Fruit fly (Drosophila melanogaster) whole organism, embryonic: ENCODE results near the gene Atg18b.

Experiments used
- Ada2b ChIP-seq: fragments of 200-800 bp; sonication (Bioruptor generic); IDR thresholded peaks from 2 replicates; pipeline ENCODE4 v1.3.6; 2022; ENCODE audit warnings: missing biosample characterization, missing genetic modification characterization
- BEAF-32 ChIP-seq: fragments of 200-800 bp; sonication (Bioruptor generic); optimal IDR thresholded peaks from 3 replicates; lab custom pipeline; 2017; ENCODE audit warnings: missing biosample characterization, missing genetic modification characterization, mild to moderate bottlenecking, moderate library complexity, missing genetic modification reagents
- CG10147 ChIP-seq: fragments of 200-800 bp; sonication (Bioruptor generic); optimal IDR thresholded peaks from 2 replicates; lab custom pipeline; 2019; ENCODE audit warnings: missing biosample characterization, mild to moderate bottlenecking, missing genetic modification characterization, moderate library complexity
- CG10274 ChIP-seq: fragments of 200-800 bp; sonication (Bioruptor generic); optimal IDR thresholded peaks from 3 replicates; lab custom pipeline; 2017; ENCODE audit warnings: missing biosample characterization, mild to moderate bottlenecking, missing genetic modification characterization
- CG10431 ChIP-seq: fragments of 200-800 bp; sonication (Bioruptor generic); optimal IDR thresholded peaks from 3 replicates; lab custom pipeline; 2018; ENCODE audit warnings: missing biosample characterization, mild to moderate bottlenecking, missing genetic modification characterization
- CG11093 ChIP-seq: fragments of 200-800 bp; sonication (Bioruptor generic); IDR thresholded peaks from 3 replicates; pipeline ENCODE4 v1.3.6; 2022; ENCODE audit warnings: missing biosample characterization, missing genetic modification characterization
- CG11398 ChIP-seq: fragments of 200-800 bp; sonication (Bioruptor generic); optimal IDR thresholded peaks from 2 replicates; lab custom pipeline; 2016; ENCODE audit warnings: missing biosample characterization, missing genetic modification characterization
- CG11456 ChIP-seq: fragments of 200-800 bp; sonication (Bioruptor generic); IDR thresholded peaks from 3 replicates; pipeline ENCODE4 v1.3.6; 2022; ENCODE audit warnings: missing biosample characterization, missing genetic modification characterization
- CG12236 ChIP-seq: fragments of 200-800 bp; sonication (Bioruptor generic); optimal IDR thresholded peaks from 2 replicates; lab custom pipeline; 2016; ENCODE audit warnings: missing biosample characterization, missing genetic modification characterization
- CG14710 ChIP-seq: fragments of 200-800 bp; sonication (Bioruptor generic); optimal IDR thresholded peaks from 3 replicates; lab custom pipeline; 2019; ENCODE audit warnings: missing biosample characterization, mild to moderate bottlenecking, missing genetic modification characterization, moderate library complexity
- CG1647 ChIP-seq: fragments of 200-800 bp; sonication (Bioruptor generic); optimal IDR thresholded peaks from 3 replicates; lab custom pipeline; 2016; ENCODE audit warnings: missing biosample characterization, missing genetic modification characterization
- CG17328 ChIP-seq: fragments of 200-800 bp; sonication (Bioruptor generic); IDR thresholded peaks from 2 replicates; pipeline ENCODE4 v1.3.6; 2022; ENCODE audit warnings: missing biosample characterization, missing genetic modification characterization
- CG17829 ChIP-seq: fragments of 200-800 bp; optimal IDR thresholded peaks from 2 replicates; lab custom pipeline; 2019; ENCODE audit warnings: missing biosample characterization, mild to moderate bottlenecking, missing genetic modification characterization, moderate library complexity
- CG18011 ChIP-seq: fragments of 200-800 bp; sonication (Bioruptor generic); optimal IDR thresholded peaks from 2 replicates; lab custom pipeline; 2017; ENCODE audit warnings: missing biosample characterization, missing genetic modification characterization, mild to moderate bottlenecking, moderate library complexity, missing genotype
- CG2875 ChIP-seq: fragments of 200-800 bp; sonication (Bioruptor generic); optimal IDR thresholded peaks from 2 replicates; lab custom pipeline; 2017; ENCODE audit warnings: missing biosample characterization, mild to moderate bottlenecking, missing genetic modification characterization, missing genetic modification reagents
- CG4424 ChIP-seq: fragments of 200-800 bp; sonication (Bioruptor generic); optimal IDR thresholded peaks from 3 replicates; lab custom pipeline; 2016; ENCODE audit warnings: missing biosample characterization, missing genetic modification characterization
- CG6254 ChIP-seq: fragments of 200-800 bp; sonication (Bioruptor generic); optimal IDR thresholded peaks from 3 replicates; lab custom pipeline; 2017; ENCODE audit warnings: mild to moderate bottlenecking, missing biosample characterization, missing genetic modification reagents, missing genetic modification characterization
- CG6854 ChIP-seq: fragments of 200-800 bp; sonication (Bioruptor generic); optimal IDR thresholded peaks from 3 replicates; lab custom pipeline; 2017; ENCODE audit warnings: missing biosample characterization, mild to moderate bottlenecking, missing genetic modification characterization
- CG7556 ChIP-seq: fragments of 200-800 bp; sonication (Bioruptor generic); optimal IDR thresholded peaks from 2 replicates; lab custom pipeline; 2017; ENCODE audit warnings: missing biosample characterization, mild to moderate bottlenecking, missing genetic modification characterization
- CG9609 ChIP-seq: fragments of 200-800 bp; sonication (Bioruptor generic); optimal IDR thresholded peaks from 3 replicates; lab custom pipeline; 2016; ENCODE audit warnings: missing biosample characterization, missing genetic modification characterization
- D19B ChIP-seq: fragments of 200-800 bp; sonication (Bioruptor generic); optimal IDR thresholded peaks from 2 replicates; lab custom pipeline; 2017; ENCODE audit warnings: missing biosample characterization, mild to moderate bottlenecking, missing genetic modification characterization
- Dbx ChIP-seq: fragments of 200-800 bp; sonication (Bioruptor generic); IDR thresholded peaks from 3 replicates; pipeline ENCODE4 v1.3.6; 2022; ENCODE audit warnings: missing biosample characterization, missing genetic modification characterization
- Dek ChIP-seq: fragments of 200-800 bp; sonication (Bioruptor generic); optimal IDR thresholded peaks from 3 replicates; lab custom pipeline; 2019; ENCODE audit warnings: missing biosample characterization, mild to moderate bottlenecking, missing genetic modification characterization, moderate library complexity
- Fer1 ChIP-seq: fragments of 200-800 bp; sonication (Bioruptor generic); optimal IDR thresholded peaks from 2 replicates; lab custom pipeline; 2017; ENCODE audit warnings: missing biosample characterization, mild to moderate bottlenecking, missing genetic modification characterization
- HHEX ChIP-seq: fragments of 200-800 bp; sonication (Bioruptor generic); optimal IDR thresholded peaks from 3 replicates; lab custom pipeline; 2017; ENCODE audit warnings: missing biosample characterization, mild to moderate bottlenecking, missing genetic modification characterization, missing genetic modification reagents
- HmgD ChIP-seq: fragments of 200-800 bp; sonication (Bioruptor generic); optimal IDR thresholded peaks from 3 replicates; lab custom pipeline; 2016; ENCODE audit warnings: missing biosample characterization, missing genetic modification characterization
- Lpt ChIP-seq: fragments of >200 bp; optimal IDR thresholded peaks from 2 replicates; lab custom pipeline; 2018; ENCODE audit warnings: missing biosample characterization, missing genetic modification characterization
- NC2β ChIP-seq: fragments of 200-800 bp; sonication (Bioruptor generic); optimal IDR thresholded peaks from 2 replicates; lab custom pipeline; 2016; ENCODE audit warnings: missing biosample characterization, missing genetic modification characterization
- Oli ChIP-seq: fragments of 200-800 bp; sonication (Bioruptor generic); optimal IDR thresholded peaks from 2 replicates; lab custom pipeline; 2018; ENCODE audit warnings: missing biosample characterization, mild to moderate bottlenecking, missing genetic modification characterization, moderate library complexity
- Ptx1 ChIP-seq: fragments of 200-800 bp; sonication (Bioruptor generic); IDR thresholded peaks from 2 replicates; pipeline ENCODE4 v1.3.6; 2022; ENCODE audit warnings: missing biosample characterization, missing genetic modification characterization
- Rfx ChIP-seq: fragments of 200-800 bp; sonication (Bioruptor generic); IDR thresholded peaks from 2 replicates; pipeline ENCODE4 v1.3.6; 2022; ENCODE audit warnings: missing biosample characterization, missing genetic modification characterization
- Side ChIP-seq: fragments of 200-800 bp; sonication (Bioruptor generic); optimal IDR thresholded peaks from 2 replicates; lab custom pipeline; 2016; ENCODE audit warnings: missing biosample characterization, missing genetic modification characterization
- az2 ChIP-seq: fragments of 200-800 bp; sonication (Bioruptor generic); optimal IDR thresholded peaks from 3 replicates; lab custom pipeline; 2016; ENCODE audit warnings: missing biosample characterization, missing genetic modification characterization
- da ChIP-seq: fragments of 200-800 bp; sonication (Bioruptor generic); optimal IDR thresholded peaks from 2 replicates; lab custom pipeline; 2016; ENCODE audit warnings: missing biosample characterization, missing genetic modification characterization
- emc ChIP-seq: fragments of 200-800 bp; sonication (Bioruptor generic); optimal IDR thresholded peaks from 2 replicates; lab custom pipeline; 2016; ENCODE audit warnings: missing biosample characterization, missing genetic modification characterization
- en ChIP-seq: fragments of 200-800 bp; sonication (Bioruptor generic); optimal IDR thresholded peaks from 2 replicates; lab custom pipeline; 2016; ENCODE audit warnings: missing biosample characterization, missing genetic modification characterization
- fd102C ChIP-seq: fragments of 200-800 bp; sonication (Bioruptor generic); optimal IDR thresholded peaks from 2 replicates; lab custom pipeline; 2018; ENCODE audit warnings: missing biosample characterization, mild to moderate bottlenecking, missing genetic modification characterization, moderate library complexity
- grau ChIP-seq: fragments of 200-800 bp; optimal IDR thresholded peaks from 3 replicates; lab custom pipeline; 2019; ENCODE audit warnings: missing biosample characterization, mild to moderate bottlenecking, missing genetic modification characterization, moderate library complexity
- nom ChIP-seq: fragments of 200-800 bp; sonication (Bioruptor generic); optimal IDR thresholded peaks from 2 replicates; lab custom pipeline; 2017; ENCODE audit warnings: missing biosample characterization, missing genetic modification characterization, mild to moderate bottlenecking, moderate library complexity, missing genetic modification reagents
- otp ChIP-seq: fragments of 200-800 bp; sonication (Bioruptor generic); IDR thresholded peaks from 3 replicates; pipeline ENCODE4, ENCODE4 v1.3.6; 2022; ENCODE audit warnings: missing biosample characterization, missing genetic modification characterization
- pros ChIP-seq: fragments of 200-800 bp; sonication (Bioruptor generic); optimal IDR thresholded peaks from 3 replicates; lab custom pipeline; 2019; ENCODE audit warnings: missing biosample characterization, mild to moderate bottlenecking, missing genetic modification characterization, moderate library complexity
- ro ChIP-seq: fragments of 200-800 bp; sonication (Bioruptor generic); IDR thresholded peaks from 2 replicates; pipeline ENCODE4 v1.3.6; 2022; ENCODE audit warnings: missing biosample characterization, missing genetic modification characterization
- sc ChIP-seq, 3 experiments: fragments of >200 bp in 2 of 3; fragments of 200-800 bp in 1 of 3; sonication (Bioruptor generic) in 1 of 3; optimal IDR thresholded peaks; 2 replicates in 2 of 3; 3 replicates in 1 of 3; lab custom pipeline; 2017; ENCODE audit warnings: mild to moderate bottlenecking in 1 of 3, missing biosample characterization in 1 of 3, missing genetic modification characterization in 1 of 3, missing genetic modification reagents in 1 of 3
- sens-2 ChIP-seq: fragments of 200-800 bp; sonication (Bioruptor generic); IDR thresholded peaks from 2 replicates; pipeline ENCODE4 v1.3.6; 2022; ENCODE audit warnings: missing biosample characterization, missing genetic modification characterization
- seq ChIP-seq: fragments of 200-800 bp; sonication (Bioruptor generic); IDR thresholded peaks from 2 replicates; pipeline ENCODE4 v1.3.6; 2022; ENCODE audit warnings: missing biosample characterization, missing genetic modification characterization
- tgo ChIP-seq: fragments of 200-800 bp; sonication (Bioruptor generic); IDR thresholded peaks from 3 replicates; pipeline ENCODE4 v1.3.6; 2022; ENCODE audit warnings: missing biosample characterization, missing genetic modification characterization
- trh ChIP-seq: fragments of 200-800 bp; sonication (Bioruptor generic); optimal IDR thresholded peaks from 2 replicates; lab custom pipeline; 2016; ENCODE audit warnings: missing biosample characterization, missing genetic modification characterization
- ttk ChIP-seq: fragments of 200-800 bp; sonication (Bioruptor generic); IDR thresholded peaks from 2 replicates; pipeline ENCODE4 v2.1.2; 2022; ENCODE audit warnings: missing biosample characterization, missing genetic modification characterization
- tx ChIP-seq: fragments of 200-800 bp; sonication (Bioruptor generic); optimal IDR thresholded peaks from 2 replicates; lab custom pipeline; 2016; ENCODE audit warnings: missing biosample characterization, missing genetic modification characterization
- unpg ChIP-seq: fragments of 200-800 bp; sonication (Bioruptor generic); optimal IDR thresholded peaks from 3 replicates; lab custom pipeline; 2018; ENCODE audit warnings: missing biosample characterization, mild to moderate bottlenecking, missing genetic modification characterization, moderate library complexity

The Atg18b gene

DNA sequence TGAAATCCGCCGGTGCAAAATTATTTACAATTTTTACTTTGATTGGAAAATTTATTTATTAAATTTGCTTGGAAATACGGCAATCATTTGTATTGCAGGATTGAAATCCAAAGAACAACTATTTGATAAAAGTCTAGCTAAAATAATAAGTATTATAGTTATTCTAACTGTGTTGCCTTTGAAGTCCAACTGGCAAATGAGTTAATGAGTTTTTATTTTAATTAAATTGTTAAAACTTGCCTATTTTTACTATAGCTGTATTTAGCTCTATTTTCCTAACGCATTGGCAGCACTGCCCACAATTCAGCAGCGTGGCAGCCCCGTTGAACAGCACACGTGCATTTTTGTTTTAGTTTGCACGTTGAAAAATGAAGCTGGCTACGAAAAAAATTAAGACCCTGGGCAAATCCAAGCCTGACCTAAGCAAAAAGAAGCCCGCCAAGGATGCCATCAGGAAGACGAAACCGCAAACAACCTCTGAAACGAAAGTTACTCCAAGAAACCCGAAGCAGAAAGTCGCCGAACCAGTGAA is 57.0 kb downstream of the Atg18b start, which contains the start of gene Noc2 (continued):
- TF ChIP-seq tx (GFP tag; lab: Kevin White, UChicago) (no peak), Oli (tag; lab: Kevin White, UChicago) (peak; percentile 14), CG10147 (GFP tag; lab: Kevin White, UChicago) (no peak), Rfx (GFP tag; lab: Robert Waterston, UW) (peak; percentile 68; the same call in 1 of the 2 replicates), sens-2 (no peak), seq (GFP tag; lab: Robert Waterston, UW) (no peak), nom (GFP tag; lab: Kevin White, UChicago) (no peak), CG4424 (peak; percentile 56), Ada2b (GFP tag; lab: Robert Waterston, UW) (peak; percentile 51; the same call in 1 of the 2 replicates), CG17328 (GFP tag; lab: Robert Waterston, UW) (0 out of 2 replicates have a peak, but pooled peaks have one; percentile 24), unpg (GFP tag; lab: Kevin White, UChicago) (peak; percentile 27), CG6254 (no peak), da (GFP tag; lab: Kevin White, UChicago) (no peak), az2 (GFP tag; lab: Kevin White, UChicago) (peak; percentile 54), CG7556 (GFP tag; lab: Kevin White, UChicago) (no peak), emc (GFP tag; lab: Kevin White, UChicago) (no peak), otp (no peak), Dbx (GFP tag; lab: Robert Waterston, UW) (0 out of 3 replicates have a peak, but pooled peaks have one; percentile 44), CG2875 (GFP tag; lab: Kevin White, UChicago) (no peak), sc (optimal IDR thresholded peaks at IDR 0.05; lab: Kevin White, UChicago) (no peak), sc (GFP tag; optimal IDR thresholded peaks at IDR 0.05; lab: Kevin White, UChicago) (peak; percentile 6), CG18011 (GFP tag; lab: Kevin White, UChicago) (no peak), CG10431 (GFP tag; lab: Kevin White, UChicago) (no peak), Lpt (GFP tag; lab: Kevin White, UChicago) (no peak), NC2β (GFP tag; lab: Kevin White, UChicago) (no peak), Side (no peak), fd102C (GFP tag; lab: Kevin White, UChicago) (no peak), pros (GFP tag; lab: Kevin White, UChicago) (no peak), CG9609 (no peak), CG12236 (GFP tag; lab: Kevin White, UChicago) (no peak), tgo (GFP tag; lab: Robert Waterston, UW) (peak; percentile 46; the same call in 2 of the 3 replicates), CG14710 (tag; lab: Kevin White, UChicago) (peak; percentile 54), HmgD (GFP tag; lab: Kevin White, UChicago) (peak; percentile 1), HHEX (peak; percentile 49), BEAF-32 (GFP tag; lab: Kevin White, UChicago) (peak; percentile 23), ro (GFP tag; lab: Robert Waterston, UW) (no peak), CG1647 (GFP tag; lab: Kevin White, UChicago) (peak; percentile 25), trh (no peak), CG17829 (tag; lab: Kevin White, UChicago) (peak; percentile 44), CG11093 (GFP tag; lab: Robert Waterston, UW) (peak; percentile 62; the same call in 1 of the 3 replicates), CG11398 (GFP tag; lab: Kevin White, UChicago) (no peak), en (no peak), CG11456 (GFP tag; lab: Robert Waterston, UW) (peak; percentile 72; the same call in 1 of the 3 replicates), grau (tag; lab: Kevin White, UChicago) (peak; percentile 56), Fer1 (GFP tag; lab: Kevin White, UChicago) (peak; percentile 4), D19B (GFP tag; lab: Kevin White, UChicago) (no peak), ttk (GFP tag; lab: Robert Waterston, UW) (peak; percentile 16; the same call in 1 of the 2 replicates), Dek (no peak), Ptx1 (GFP tag; lab: Robert Waterston, UW) (peak; percentile 61), CG10274 (GFP tag; lab: Kevin White, UChicago) (no peak), CG6854 (GFP tag; lab: Kevin White, UChicago) (no peak)
